Worm (Caenorhabditis elegans) whole organism, mixed stage, embryonic: Measurements from ENCODE around the gene lips-17.

ENCODE experiments used
- elt-3 ChIP-seq: fragments of 150-350 bp; optimal IDR thresholded peaks from 2 replicates; lab custom pipeline; 2014; ENCODE audit warnings: missing biosample characterization, missing genetic modification characterization
- hlh-1 ChIP-seq: fragments of 150-350 bp; optimal IDR thresholded peaks from 2 replicates; lab custom pipeline; 2014; ENCODE audit warnings: missing biosample characterization, missing genetic modification reagents, missing genetic modification characterization
- nhr-12 ChIP-seq: fragments of 150-350 bp; optimal IDR thresholded peaks from 2 replicates; lab custom pipeline; 2014; ENCODE audit warnings: missing biosample characterization, missing genetic modification characterization
- nhr-237 ChIP-seq: fragments of 150-350 bp; optimal IDR thresholded peaks from 2 replicates; lab custom pipeline; 2014; ENCODE audit warnings: missing biosample characterization, missing genetic modification characterization
- pha-4 ChIP-seq: fragments of 150-350 bp; optimal IDR thresholded peaks from 2 replicates; lab custom pipeline; 2018; ENCODE audit warnings: missing biosample characterization, missing genetic modification reagents, missing genetic modification characterization
- unc-62 ChIP-seq: fragments of 150-350 bp; optimal IDR thresholded peaks from 2 replicates; lab custom pipeline; 2014; ENCODE audit warnings: missing biosample characterization, missing genetic modification reagents, missing genetic modification characterization

- TF ChIP-seq nhr-12 (tag; lab: Kevin White, UChicago) (no peak), elt-3 (tag; lab: Kevin White, UChicago) (no peak), hlh-1 (tag; lab: Kevin White, UChicago) (no peak), unc-62 (GFP tag; lab: Kevin White, UChicago) (peak; percentile 24), pha-4 (tag; lab: Kevin White, UChicago) (peak; percentile 72), nhr-237 (tag; lab: Kevin White, UChicago) (no peak)
Measured at ce11 chrII:7623466-7623865, 15.4 kb downstream of the lips-17 start.
